Fruit fly (Drosophila melanogaster): ENCODE measurements around the gene GstT3.
A peak's percentile ranks its signal among the peaks of the same experiment; 100 is the strongest.

Gene GstT3

dm6 chrX:20501040-20501609, 33.9 kb downstream of the GstT3 start (continued):
- peak; percentile 8 for TF ChIP-seq Hmr (GFP tag; optimal IDR thresholded peaks at IDR 0.05)
- no peak for TF ChIP-seq odd (GFP tag; optimal IDR thresholded peaks at IDR 0.05)
- no peak for TF ChIP-seq mirr (GFP tag; optimal IDR thresholded peaks at IDR 0.05)
- TF ChIP-seq row (GFP tag; IDR thresholded peaks at IDR 0.05): peak; percentile 47
- TF ChIP-seq CG12155 (GFP tag; optimal IDR thresholded peaks at IDR 0.05): no peak
- TF ChIP-seq CG16779 (GFP tag; IDR thresholded peaks at IDR 0.05): no peak
- TF ChIP-seq tin (GFP tag; optimal IDR thresholded peaks at IDR 0.05): no peak
- TF ChIP-seq Neu2 (GFP tag; optimal IDR thresholded peaks at IDR 0.05; ENCODE audit: borderline replicate concordance): no peak
- peak; percentile 33 for TF ChIP-seq mam (GFP tag; optimal IDR thresholded peaks at IDR 0.05)
- TF ChIP-seq CG16863 (GFP tag; optimal IDR thresholded peaks at IDR 0.05): no peak
- TF ChIP-seq br (optimal IDR thresholded peaks at IDR 0.05): no peak
- peak; percentile 28 for TF ChIP-seq CG12769 (tag; optimal IDR thresholded peaks at IDR 0.05)
- TF ChIP-seq CG5180 (GFP tag; optimal IDR thresholded peaks at IDR 0.05): no peak
- TF ChIP-seq Mrtf (GFP tag; IDR thresholded peaks at IDR 0.05): no peak
- TF ChIP-seq CG6654 (GFP tag; optimal IDR thresholded peaks at IDR 0.05): no peak
- no peak for TF ChIP-seq Ets97D (GFP tag; optimal IDR thresholded peaks at IDR 0.05)
- peak; percentile 55 for TF ChIP-seq CG7839 (tag; optimal IDR thresholded peaks at IDR 0.05)
- TF ChIP-seq CG4404 (GFP tag; IDR thresholded peaks at IDR 0.05): 0 out of 2 replicates have a peak, but pooled peaks have one; percentile 9
- no peak for TF ChIP-seq CG6272 (GFP tag; IDR thresholded peaks at IDR 0.05)
- TF ChIP-seq CG6175 (GFP tag; IDR thresholded peaks at IDR 0.05): no peak
- no peak for TF ChIP-seq tll (GFP tag; optimal IDR thresholded peaks at IDR 0.05)
- TF ChIP-seq Dfd (GFP tag; optimal IDR thresholded peaks at IDR 0.05): no peak
- TF ChIP-seq CG12299 (tag; optimal IDR thresholded peaks at IDR 0.05): no peak
- TF ChIP-seq Antp (GFP tag; optimal IDR thresholded peaks at IDR 0.05): peak; percentile 21
- peak; percentile 0 for TF ChIP-seq Abd-B (GFP tag; optimal IDR thresholded peaks at IDR 0.05)
- TF ChIP-seq ewg (GFP tag; optimal IDR thresholded peaks at IDR 0.05): peak; percentile 29
- TF ChIP-seq Med (GFP tag): peak; percentile 90
- no peak for TF ChIP-seq Fer1 (GFP tag; optimal IDR thresholded peaks at IDR 0.05)
- peak; percentile 4 for TF ChIP-seq CG17359 (tag; optimal IDR thresholded peaks at IDR 0.05)

DNA sequence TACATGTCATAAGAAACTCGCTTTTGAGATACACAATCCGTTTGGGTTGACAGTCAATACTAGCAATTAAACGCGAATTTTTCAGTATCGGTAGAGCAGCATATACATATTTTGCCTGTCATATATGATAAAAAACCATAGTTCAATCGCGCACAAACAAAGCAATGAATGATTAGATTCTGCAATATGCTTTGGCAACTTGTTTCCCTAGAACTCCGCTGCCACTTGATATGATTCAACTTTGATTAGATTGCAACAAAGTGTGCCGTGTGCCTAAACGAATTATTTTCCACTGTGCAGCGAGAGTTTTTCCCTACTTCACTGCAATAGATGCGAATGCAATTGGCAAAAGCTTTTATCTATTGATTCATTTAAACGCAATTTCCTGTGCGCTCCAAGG, 34.4 kb downstream of the GstT3 start:
- TF ChIP-seq eve (GFP tag; optimal IDR thresholded peaks at IDR 0.05) (peak in 1 of 2 experiments; percentile 7), bigmax (GFP tag; optimal IDR thresholded peaks at IDR 0.05) (no peak), Neu2 (GFP tag; optimal IDR thresholded peaks at IDR 0.05; ENCODE audit: borderline replicate concordance) (no peak), Antp (GFP tag; optimal IDR thresholded peaks at IDR 0.05) (no peak), Med (GFP tag) (no peak), B-H1 (GFP tag; IDR thresholded peaks at IDR 0.05) (0 out of 3 replicates have a peak, but pooled peaks have one; percentile 2), esg (GFP tag; conservative IDR thresholded peaks at IDR 0.05) (no peak), Doc2 (GFP tag; IDR thresholded peaks at IDR 0.05) (no peak), Six4 (GFP tag; optimal IDR thresholded peaks at IDR 0.05) (no peak), CG12219 (GFP tag; optimal IDR thresholded peaks at IDR 0.05) (no peak), Oaz (GFP tag; IDR thresholded peaks at IDR 0.05) (no peak), CG4424 (GFP tag; optimal IDR thresholded peaks at IDR 0.05) (no peak), CG16779 (GFP tag; IDR thresholded peaks at IDR 0.05) (no peak), bbx (GFP tag; IDR thresholded peaks at IDR 0.05; ENCODE audit: partially characterized antibody) (no peak)

DNA sequence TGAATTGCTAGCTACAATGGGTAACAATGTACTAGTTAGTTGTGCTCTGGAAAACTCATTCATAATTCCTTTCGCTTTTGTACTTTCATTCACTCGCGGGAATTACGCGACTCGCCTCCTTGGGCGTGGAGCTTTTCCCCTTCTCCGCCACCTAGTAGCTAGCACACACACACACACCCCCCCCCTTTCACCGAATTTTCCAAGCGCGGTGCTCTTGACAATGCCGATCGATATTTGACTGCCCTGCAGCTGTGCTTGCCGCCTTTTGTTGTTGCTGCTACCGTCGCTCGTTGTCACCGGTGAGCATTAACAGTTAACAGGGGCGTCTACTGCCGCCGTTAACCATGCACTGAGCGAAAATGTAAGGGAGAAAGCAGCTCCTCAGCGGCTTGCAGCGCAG, 35.0 kb downstream of the GstT3 start:
- no peak for TF ChIP-seq yki (optimal IDR thresholded peaks at IDR 0.05)
- 0 out of 2 replicates have a peak, but pooled peaks have one; percentile 6 for TF ChIP-seq CG32772 (GFP tag; IDR thresholded peaks at IDR 0.05)
- TF ChIP-seq CG8765 (GFP tag; IDR thresholded peaks at IDR 0.05): no peak
- TF ChIP-seq pzg (GFP tag; optimal IDR thresholded peaks at IDR 0.05): no peak
- no peak for TF ChIP-seq Dbx (GFP tag; IDR thresholded peaks at IDR 0.05)
- 0 out of 2 replicates have a peak, but pooled peaks have one; percentile 10 for TF ChIP-seq CG14014 (GFP tag; IDR thresholded peaks at IDR 0.05)
- peak; percentile 63 for TF ChIP-seq Med (GFP tag)
- TF ChIP-seq tup (GFP tag; optimal IDR thresholded peaks at IDR 0.05): no peak
- TF ChIP-seq onecut (GFP tag; IDR thresholded peaks at IDR 0.05): peak; percentile 94
- peak; percentile 61; the same call in 1 of the 2 replicates for TF ChIP-seq crol (GFP tag; IDR thresholded peaks at IDR 0.05)
- no peak for TF ChIP-seq zf30C (GFP tag; optimal IDR thresholded peaks at IDR 0.05)

All from whole organism, embryonic.